Fruit fly (Drosophila melanogaster): Measurements from ENCODE around the gene CG44774.

Gene CG44774

dm6 chrX:4930100-4931010, 7.5 kb downstream of the CG44774 start (continued):
- peak; percentile 36 for TF ChIP-seq maf-S (GFP tag; optimal IDR thresholded peaks at IDR 0.05)
- TF ChIP-seq eyg (GFP tag; optimal IDR thresholded peaks at IDR 0.05) = peak; percentile 29
- no peak for TF ChIP-seq CG2199 (GFP tag; IDR thresholded peaks at IDR 0.05)
- peak; percentile 29 for TF ChIP-seq Dek (tag; optimal IDR thresholded peaks at IDR 0.05)
- no peak for TF ChIP-seq trh (GFP tag; optimal IDR thresholded peaks at IDR 0.05)
- peak; percentile 41 for TF ChIP-seq Asciz (GFP tag; optimal IDR thresholded peaks at IDR 0.05)
- no peak for TF ChIP-seq vfl (GFP tag; optimal IDR thresholded peaks at IDR 0.05)
- peak; percentile 15 for TF ChIP-seq CG10543 (GFP tag; optimal IDR thresholded peaks at IDR 0.05)
- TF ChIP-seq CG9437 (GFP tag; optimal IDR thresholded peaks at IDR 0.05) = peak; percentile 52
- TF ChIP-seq zf30C (GFP tag; optimal IDR thresholded peaks at IDR 0.05) = no peak
- TF ChIP-seq abd-A (tag; optimal IDR thresholded peaks at IDR 0.05) = peak; percentile 30
- peak; percentile 18 for TF ChIP-seq Camta (GFP tag; optimal IDR thresholded peaks at IDR 0.05)
- TF ChIP-seq CG16863 (GFP tag; optimal IDR thresholded peaks at IDR 0.05) = peak; percentile 28
- TF ChIP-seq Mes4 (GFP tag; optimal IDR thresholded peaks at IDR 0.05) = peak; percentile 9
- TF ChIP-seq HLH54F (GFP tag; optimal IDR thresholded peaks at IDR 0.05) = peak; percentile 42
- peak; percentile 30 for TF ChIP-seq Hr3 (GFP tag; optimal IDR thresholded peaks at IDR 0.05)
- TF ChIP-seq gce (GFP tag; IDR thresholded peaks at IDR 0.05) = no peak
- TF ChIP-seq CG13424 (tag; optimal IDR thresholded peaks at IDR 0.05) = peak; percentile 8
- peak; percentile 41 for TF ChIP-seq pzg (GFP tag; optimal IDR thresholded peaks at IDR 0.05)
- peak; percentile 47 to 87 for TF ChIP-seq crp (GFP tag; optimal IDR thresholded peaks at IDR 0.05)
- TF ChIP-seq Sin3A (optimal IDR thresholded peaks at IDR 0.05) = peak; percentile 29
- TF ChIP-seq CG10209 (GFP tag; optimal IDR thresholded peaks at IDR 0.05) = peak; percentile 36
- TF ChIP-seq CG34376 (GFP tag; optimal IDR thresholded peaks at IDR 0.05) = peak; percentile 17
- peak; percentile 28 for TF ChIP-seq CG17186 (GFP tag; optimal IDR thresholded peaks at IDR 0.05)
- TF ChIP-seq gfzf (GFP tag; optimal IDR thresholded peaks at IDR 0.05) = peak; percentile 13
- TF ChIP-seq grau (tag; optimal IDR thresholded peaks at IDR 0.05) = no peak
- peak; percentile 62 for TF ChIP-seq dm (GFP tag; optimal IDR thresholded peaks at IDR 0.05)
- TF ChIP-seq Fer1 (GFP tag; optimal IDR thresholded peaks at IDR 0.05) = peak; percentile 59
- TF ChIP-seq gcm (GFP tag; optimal IDR thresholded peaks at IDR 0.05) = peak; percentile 5
- peak in 1 of 2 experiments; percentile 20 for TF ChIP-seq Hr51 (GFP tag; optimal IDR thresholded peaks at IDR 0.05)
- TF ChIP-seq CG14667 (GFP tag; IDR thresholded peaks at IDR 0.05) = no peak
- TF ChIP-seq org-1 (GFP tag; optimal IDR thresholded peaks at IDR 0.05) = peak; percentile 76
- TF ChIP-seq Bdp1 (GFP tag; optimal IDR thresholded peaks at IDR 0.05) = peak; percentile 12
- peak; percentile 22 for TF ChIP-seq CG4328 (GFP tag; optimal IDR thresholded peaks at IDR 0.05)
- peak; percentile 19 for TF ChIP-seq HLHmδ (GFP tag; optimal IDR thresholded peaks at IDR 0.05)
- TF ChIP-seq pho (GFP tag; optimal IDR thresholded peaks at IDR 0.05) = peak; percentile 9
- peak; percentile 9 for TF ChIP-seq sug (tag; optimal IDR thresholded peaks at IDR 0.05)
- TF ChIP-seq shn (GFP tag; optimal IDR thresholded peaks at IDR 0.05) = peak; percentile 46
- peak; percentile 50 for TF ChIP-seq CG11504 (tag; optimal IDR thresholded peaks at IDR 0.05)
- TF ChIP-seq CG17359 (tag; optimal IDR thresholded peaks at IDR 0.05) = peak; percentile 43
- TF ChIP-seq Meics (GFP tag; optimal IDR thresholded peaks at IDR 0.05) = peak; percentile 55
- no peak for TF ChIP-seq chm (GFP tag; IDR thresholded peaks at IDR 0.05)
- peak; percentile 54 for TF ChIP-seq CG2116 (GFP tag; optimal IDR thresholded peaks at IDR 0.05)
- TF ChIP-seq kni (GFP tag; optimal IDR thresholded peaks at IDR 0.05) = peak; percentile 61
- TF ChIP-seq dmrt99B (tag; optimal IDR thresholded peaks at IDR 0.05) = peak; percentile 43
- TF ChIP-seq gem (tag; optimal IDR thresholded peaks at IDR 0.05) = peak; percentile 37
- no peak for TF ChIP-seq CG32772 (GFP tag; IDR thresholded peaks at IDR 0.05)
- TF ChIP-seq vvl (GFP tag; IDR thresholded peaks at IDR 0.05) = no peak
